Worm (Caenorhabditis elegans): ENCODE measurements around the gene acs-14.

- TF ChIP-seq flt-1 (GFP tag; IDR thresholded peaks at IDR 0.05) (0 out of 2 replicates have a peak, but pooled peaks have one; percentile 9), ref-1 (GFP tag; conservative IDR thresholded peaks at IDR 0.05) (no peak), tab-1 (GFP tag; IDR thresholded peaks at IDR 0.05) (no peak), ztf-29 (GFP tag; IDR thresholded peaks at IDR 0.05) (0 out of 2 replicates have a peak, but pooled peaks have one; percentile 20), med-1 (GFP tag; optimal IDR thresholded peaks at IDR 0.05; ENCODE audit: insufficient read depth) (no peak), ztf-23 (GFP tag; IDR thresholded peaks at IDR 0.05) (no peak; the same call in 1 of the 2 replicates), klf-2 (GFP tag; conservative IDR thresholded peaks at IDR 0.05) (no peak), T22C8.4 (GFP tag; IDR thresholded peaks at IDR 0.05) (peak; percentile 46), cog-1 (tag; optimal IDR thresholded peaks at IDR 0.05) (no peak)
These were observed 37.3 kb downstream of the acs-14 start, which contains the start of the genes his-35 and his-41 for ce11 chrV:9545238-9545709.

Data from whole organism, midembryonic.